Worm (Caenorhabditis elegans) whole organism, L1 larva: ENCODE results near the gene srx-101.

Source experiments
- dsc-1 ChIP-seq: sonication (generic microtip); optimal IDR thresholded peaks from 2 replicates; lab custom pipeline; 2016; ENCODE audit warnings: mild to moderate bottlenecking, missing genetic modification characterization, missing compliant biosample characterization
- isw-1 ChIP-seq: fragments of 200-800 bp; sonication (Bioruptor generic); IDR thresholded peaks from 2 replicates; pipeline ENCODE4 v1.3.6; 2022; ENCODE audit warnings: missing genetic modification characterization, missing compliant biosample characterization
- nhr-237 ChIP-seq: fragments of 150-350 bp; optimal IDR thresholded peaks from 2 replicates; lab custom pipeline; 2014; ENCODE audit warnings: missing biosample characterization, missing genetic modification characterization
- nhr-85 ChIP-seq: sonication (generic microtip); peaks from one replicate; lab custom pipeline; 2016; ENCODE audit warnings: missing genetic modification characterization, inconsistent platforms, missing compliant biosample characterization
- snpc-4 ChIP-seq: fragments of 150-350 bp; optimal IDR thresholded peaks from 2 replicates; lab custom pipeline; 2014; ENCODE audit warnings: missing biosample characterization, missing genetic modification characterization
- ztf-11 ChIP-seq, 2 experiments: sonication (generic microtip); optimal IDR thresholded peaks; 2 replicates each; lab custom pipeline; 2016 to 2017; ENCODE audit warnings: missing genetic modification characterization in 2 of 2, missing biosample characterization in 1 of 2, missing compliant biosample characterization in 1 of 2

DNA sequence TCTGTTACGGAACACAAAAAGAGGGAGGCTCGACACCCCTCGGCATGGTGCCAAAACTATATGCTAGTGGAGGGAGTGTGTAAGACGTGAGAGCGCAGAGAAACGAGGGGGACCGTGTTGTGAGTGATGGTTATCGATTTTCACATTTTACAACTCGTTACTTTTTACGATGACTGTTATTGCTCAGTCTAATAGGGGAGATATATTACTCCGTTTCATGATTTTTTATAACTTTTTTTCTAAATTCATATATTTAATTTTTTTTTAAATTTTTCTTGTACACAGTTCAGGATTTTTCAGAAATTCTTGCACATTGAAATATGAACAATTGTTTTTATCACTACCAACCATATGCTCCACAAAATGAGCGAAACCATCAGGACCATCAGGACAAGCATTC is 35.2 kb downstream of the srx-101 start, which contains the start of gene F19B10.5:
- no peak for TF ChIP-seq ztf-11 (tag; optimal IDR thresholded peaks at IDR 0.05; lab: Kevin White, UChicago)
- TF ChIP-seq isw-1 = no peak
- no peak for TF ChIP-seq nhr-85 (tag; lab: Kevin White, UChicago)
- TF ChIP-seq nhr-237 (tag; lab: Kevin White, UChicago) = no peak
- TF ChIP-seq snpc-4 (tag; lab: Kevin White, UChicago) = no peak
- TF ChIP-seq dsc-1 = no peak
